Fruit fly (Drosophila melanogaster): Measurements from ENCODE around the gene Hsc70-2.

Gene Hsc70-2

dm6 chr3R:13070011-13070619 is 25.6 kb downstream of the Hsc70-2 start:
- TF ChIP-seq nmo (GFP tag; optimal IDR thresholded peaks at IDR 0.05) (no peak), CG2712 (tag; optimal IDR thresholded peaks at IDR 0.05) (no peak), CTCF (GFP tag; optimal IDR thresholded peaks at IDR 0.05) (no peak), Hr39 (optimal IDR thresholded peaks at IDR 0.05) (no peak), CG14667 (GFP tag; IDR thresholded peaks at IDR 0.05) (no peak), fd3F (GFP tag; optimal IDR thresholded peaks at IDR 0.05) (no peak), CG14014 (GFP tag; IDR thresholded peaks at IDR 0.05) (no peak), zen2 (GFP tag; IDR thresholded peaks at IDR 0.05; ENCODE audit: partially characterized antibody) (no peak), Sox102F (GFP tag; optimal IDR thresholded peaks at IDR 0.05) (no peak), Stat92E (GFP tag; optimal IDR thresholded peaks at IDR 0.05) (no peak), twi (tag; optimal IDR thresholded peaks at IDR 0.05) (peak; percentile 98), shn (GFP tag; optimal IDR thresholded peaks at IDR 0.05) (no peak), unpg (GFP tag; optimal IDR thresholded peaks at IDR 0.05) (no peak), disco-r (GFP tag; optimal IDR thresholded peaks at IDR 0.05) (no peak), CG6813 (GFP tag; optimal IDR thresholded peaks at IDR 0.05) (no peak), CG4730 (GFP tag; IDR thresholded peaks at IDR 0.05) (no peak), CG15073 (GFP tag; optimal IDR thresholded peaks at IDR 0.05) (no peak), tll (GFP tag; optimal IDR thresholded peaks at IDR 0.05) (peak in 1 of 2 experiments; percentile 39), ro (GFP tag; IDR thresholded peaks at IDR 0.05) (no peak), NfI (GFP tag; optimal IDR thresholded peaks at IDR 0.05) (no peak), cad (GFP tag; optimal IDR thresholded peaks at IDR 0.05) (peak; percentile 40), CG15479 (GFP tag; optimal IDR thresholded peaks at IDR 0.05) (peak; percentile 82), slbo (GFP tag; IDR thresholded peaks at IDR 0.05) (no peak)

- TF ChIP-seq tll (GFP tag; optimal IDR thresholded peaks at IDR 0.05) (peak; percentile 31 to 99), cg (GFP tag; optimal IDR thresholded peaks at IDR 0.05) (peak; percentile 14), hth (optimal IDR thresholded peaks at IDR 0.05) (no peak), cad (GFP tag; optimal IDR thresholded peaks at IDR 0.05) (peak; percentile 63), zen (tag; optimal IDR thresholded peaks at IDR 0.05) (peak; percentile 62), az2 (GFP tag; optimal IDR thresholded peaks at IDR 0.05) (no peak), CG15479 (GFP tag; optimal IDR thresholded peaks at IDR 0.05) (peak; percentile 93)
These were observed 27.5 kb downstream of the Hsc70-2 start for dm6 chr3R:13072052-13072451.

dm6 chr3R:13073174-13073573 is 28.6 kb downstream of the Hsc70-2 start:
- TF ChIP-seq YL-1 (GFP tag; optimal IDR thresholded peaks at IDR 0.05) (no peak), CG17802 (tag; optimal IDR thresholded peaks at IDR 0.05) (no peak), CG1602 (GFP tag; optimal IDR thresholded peaks at IDR 0.05) (no peak), Sry-β (GFP tag; optimal IDR thresholded peaks at IDR 0.05) (no peak), Fer1 (GFP tag; optimal IDR thresholded peaks at IDR 0.05) (no peak), Deaf1 (tag; optimal IDR thresholded peaks at IDR 0.05) (peak; percentile 42), Nf-YC (tag; optimal IDR thresholded peaks at IDR 0.05) (peak; percentile 86), CG10274 (GFP tag; optimal IDR thresholded peaks at IDR 0.05) (no peak), abd-A (tag; optimal IDR thresholded peaks at IDR 0.05) (no peak), Dbx (GFP tag; IDR thresholded peaks at IDR 0.05) (no peak), CG6854 (GFP tag; optimal IDR thresholded peaks at IDR 0.05) (no peak), CG1233 (GFP tag; optimal IDR thresholded peaks at IDR 0.05) (no peak), CG33557 (GFP tag; optimal IDR thresholded peaks at IDR 0.05) (no peak), CG30431 (GFP tag; optimal IDR thresholded peaks at IDR 0.05) (no peak), Jarid2 (GFP tag; optimal IDR thresholded peaks at IDR 0.05) (no peak), wdn (GFP tag; IDR thresholded peaks at IDR 0.05) (no peak), Hr39 (optimal IDR thresholded peaks at IDR 0.05) (peak; percentile 4), Hmx (GFP tag; optimal IDR thresholded peaks at IDR 0.05) (no peak), p53 (GFP tag; optimal IDR thresholded peaks at IDR 0.05) (no peak), cg (GFP tag; optimal IDR thresholded peaks at IDR 0.05) (peak; percentile 63), MTF-1 (GFP tag; optimal IDR thresholded peaks at IDR 0.05; ENCODE audit: borderline replicate concordance) (no peak), sisA (GFP tag; IDR thresholded peaks at IDR 0.05) (no peak), ewg (GFP tag; optimal IDR thresholded peaks at IDR 0.05) (peak; percentile 12), CG11085 (GFP tag; IDR thresholded peaks at IDR 0.05) (no peak)

Measured in whole organism, embryonic.